Worm (Caenorhabditis elegans): Measurements from ENCODE around the gene Y75B8A.34.
"Not testable (repeated sequence)": the region's sequence is repeated elsewhere in the genome, so short reads cannot be mapped to it uniquely, and the experiment has no call there.

The Y75B8A.34 gene

DNA sequence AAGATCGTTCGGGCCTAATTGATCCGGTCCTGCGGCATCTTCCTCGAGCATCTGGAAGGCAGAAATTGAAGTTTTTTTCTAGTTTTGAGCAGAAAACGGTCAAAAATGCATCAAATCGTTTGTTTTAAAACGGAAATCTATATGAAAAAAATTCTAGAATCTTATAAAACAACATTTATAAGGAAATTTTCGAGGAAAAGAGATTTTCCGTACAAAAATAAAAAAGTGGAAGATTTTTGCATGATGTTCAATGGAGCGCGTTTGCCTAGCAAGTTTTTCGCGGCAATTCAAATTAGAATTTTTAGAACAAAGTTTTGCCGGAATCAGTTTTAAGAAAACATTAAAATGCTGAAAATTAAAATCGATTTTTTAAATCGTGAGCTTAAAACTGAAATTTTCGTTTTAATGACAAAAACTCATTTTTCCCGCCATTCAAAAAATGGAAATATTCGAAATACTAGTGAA is 17.9 kb downstream of the Y75B8A.34 start, which contains the start of gene pph-4.2:
Gene pph-4.2, minus strand, starts transcription at position 51 of the 465 bp plus-strand sequence.
- TF ChIP-seq hmg-1.1 (GFP tag; IDR thresholded peaks at IDR 0.05) (no peak), mdt-29 (GFP tag; IDR thresholded peaks at IDR 0.05) (no peak), dpl-1 (GFP tag; optimal IDR thresholded peaks at IDR 0.05) (peak; percentile 90), sdz-12 (GFP tag; optimal IDR thresholded peaks at IDR 0.05) (no peak), lsy-2 (tag; optimal IDR thresholded peaks at IDR 0.05) (no peak), Y48G9A.11 (GFP tag; IDR thresholded peaks at IDR 0.05) (no peak), gei-8 (GFP tag; optimal IDR thresholded peaks at IDR 0.05) (no peak), php-3 (GFP tag; IDR thresholded peaks at IDR 0.05) (no peak), lin-38 (GFP tag; IDR thresholded peaks at IDR 0.05) (peak; percentile 91), daf-12 (tag; optimal IDR thresholded peaks at IDR 0.05) (no peak), hlh-30 (tag; optimal IDR thresholded peaks at IDR 0.05; ENCODE audit: insufficient read depth) (peak; percentile 54), dve-1 (tag; optimal IDR thresholded peaks at IDR 0.05; ENCODE audit: insufficient read depth) (peak; percentile 16)

DNA sequence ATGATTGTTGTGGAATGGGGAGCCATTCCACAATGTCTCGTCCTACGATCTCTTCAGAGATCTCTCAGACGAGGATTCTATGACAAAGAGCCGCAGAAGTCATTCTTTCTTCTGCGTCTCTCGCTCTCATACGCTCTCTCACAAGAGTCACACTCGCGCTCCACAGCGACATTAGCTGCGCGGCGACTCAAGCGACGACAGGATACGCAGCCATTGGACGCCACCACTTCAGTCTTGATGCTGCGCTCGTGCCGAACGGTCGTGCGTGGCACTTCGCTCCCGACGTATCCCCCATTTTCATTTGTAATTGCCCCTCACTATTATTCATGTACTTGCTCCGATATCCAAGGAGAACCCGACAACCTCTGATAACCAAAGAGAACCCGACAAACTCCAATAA is 23.4 kb downstream of the Y75B8A.34 start:
- peak; percentile 35; the same call in 1 of the 2 replicates for TF ChIP-seq D1046.2 (GFP tag; IDR thresholded peaks at IDR 0.05)
- 0 out of 2 replicates have a peak, but pooled peaks have one; percentile 39 for TF ChIP-seq snpc-1.2 (GFP tag; IDR thresholded peaks at IDR 0.05)
- 0 out of 2 replicates have a peak, but pooled peaks have one; percentile 24 for TF ChIP-seq ZK337.2 (GFP tag; IDR thresholded peaks at IDR 0.05)
- 0 out of 2 replicates have a peak, but pooled peaks have one; percentile 55 for TF ChIP-seq Y48G9A.11 (GFP tag; IDR thresholded peaks at IDR 0.05)
- peak; percentile 90 for TF ChIP-seq lin-38 (GFP tag; IDR thresholded peaks at IDR 0.05)
- peak; percentile 57; the same call in 1 of the 2 replicates for TF ChIP-seq set-16 (GFP tag; IDR thresholded peaks at IDR 0.05)

DNA sequence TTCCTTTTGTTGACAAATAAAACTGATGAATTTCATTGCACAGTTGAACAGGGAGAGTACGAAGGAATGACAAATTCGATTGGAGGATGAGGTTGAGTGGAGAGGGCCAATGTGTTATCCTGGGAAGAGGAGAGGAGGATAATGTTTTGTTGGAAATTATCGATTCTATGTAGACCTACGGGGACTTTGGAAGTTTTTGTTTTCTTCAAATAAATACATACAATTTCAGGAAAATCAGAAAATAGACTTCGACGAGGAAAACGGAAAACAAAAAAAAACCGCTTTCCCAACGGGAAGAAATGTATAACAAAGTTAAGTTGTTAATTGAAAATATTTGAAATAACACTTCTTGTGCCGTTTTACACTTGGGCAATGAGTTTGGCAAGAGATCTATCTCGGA is 24.3 kb downstream of the Y75B8A.34 start, which contains the start of gene Y49E10.4:
Gene Y49E10.4, minus strand, starts transcription at position 101 of the 400 bp plus-strand sequence.
- TF ChIP-seq nhr-28 (tag; optimal IDR thresholded peaks at IDR 0.05); nhr-48 (tag; optimal IDR thresholded peaks at IDR 0.05); set-16 (GFP tag; IDR thresholded peaks at IDR 0.05): not testable (repeated sequence)

DNA sequence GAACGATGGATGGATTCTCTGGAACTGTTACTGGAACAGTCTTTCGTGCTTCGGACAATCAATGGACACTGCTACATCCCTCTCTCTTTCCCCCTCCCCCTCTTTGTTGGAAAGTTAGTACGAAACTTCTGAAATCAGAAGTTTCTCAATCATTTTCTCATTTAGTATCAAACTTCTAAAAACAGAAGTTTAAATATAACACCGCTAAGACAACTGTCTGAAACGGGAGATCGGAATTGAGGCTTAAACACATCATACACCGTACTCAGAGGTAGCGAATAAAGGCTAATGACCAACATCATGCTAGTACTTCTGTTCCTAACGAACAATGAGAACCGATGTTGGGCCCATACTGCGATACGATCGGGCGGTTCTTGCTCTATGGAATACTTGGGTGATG is 27.2 kb downstream of the Y75B8A.34 start, which contains the start of gene Y49E10.30:
Gene Y49E10.30, plus strand, starts transcription at position 301 of the 400 bp plus-strand sequence.
- not testable (repeated sequence) for TF ChIP-seq T20F7.1 (GFP tag; optimal IDR thresholded peaks at IDR 0.05); mdl-1 (tag; optimal IDR thresholded peaks at IDR 0.05); nhr-41 (GFP tag; IDR thresholded peaks at IDR 0.05)

DNA sequence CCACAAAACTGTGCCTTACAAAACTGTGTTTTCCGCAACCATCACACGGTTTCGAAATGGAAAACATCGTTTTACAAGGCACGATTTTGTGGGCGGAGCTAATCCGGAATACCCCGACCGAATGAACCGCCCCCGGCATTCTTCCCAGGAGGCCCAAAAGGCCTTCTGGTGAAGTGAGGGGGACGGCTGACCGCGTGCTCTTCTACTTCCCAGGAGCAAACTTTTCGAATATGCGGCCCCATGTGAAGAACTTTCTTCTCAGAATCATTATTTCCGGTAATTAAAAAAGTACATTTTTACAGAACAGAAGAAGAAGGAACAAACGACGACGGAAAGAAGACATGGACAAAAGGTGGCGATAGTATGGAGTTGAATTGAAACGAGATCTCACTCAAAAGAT is 28.0 kb downstream of the Y75B8A.34 start:
- 0 out of 2 replicates have a peak, but pooled peaks have one; percentile 34 for TF ChIP-seq set-16 (GFP tag; IDR thresholded peaks at IDR 0.05)

DNA sequence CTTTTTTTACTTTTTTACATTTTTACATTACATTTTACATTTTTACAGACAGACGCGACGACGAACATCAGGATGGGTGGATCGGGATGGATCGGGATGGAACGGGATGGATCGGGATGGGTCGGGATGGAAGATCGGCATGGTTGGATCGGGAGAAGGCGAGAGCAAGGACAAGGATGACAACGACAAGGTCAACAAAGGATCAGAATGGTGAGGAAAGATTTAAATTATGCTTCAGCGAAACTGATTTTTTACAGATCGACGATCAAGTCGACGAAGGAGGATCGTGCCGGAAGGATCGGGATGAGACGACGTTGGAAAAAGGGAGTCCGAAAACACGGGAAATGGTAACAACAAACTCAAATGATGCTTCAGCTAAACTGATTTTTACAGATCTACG is 28.7 kb downstream of the Y75B8A.34 start:
- no peak for TF ChIP-seq daf-19 (GFP tag; conservative IDR thresholded peaks at IDR 0.05)
- TF ChIP-seq aha-1 (tag), result peak; percentile 92

DNA sequence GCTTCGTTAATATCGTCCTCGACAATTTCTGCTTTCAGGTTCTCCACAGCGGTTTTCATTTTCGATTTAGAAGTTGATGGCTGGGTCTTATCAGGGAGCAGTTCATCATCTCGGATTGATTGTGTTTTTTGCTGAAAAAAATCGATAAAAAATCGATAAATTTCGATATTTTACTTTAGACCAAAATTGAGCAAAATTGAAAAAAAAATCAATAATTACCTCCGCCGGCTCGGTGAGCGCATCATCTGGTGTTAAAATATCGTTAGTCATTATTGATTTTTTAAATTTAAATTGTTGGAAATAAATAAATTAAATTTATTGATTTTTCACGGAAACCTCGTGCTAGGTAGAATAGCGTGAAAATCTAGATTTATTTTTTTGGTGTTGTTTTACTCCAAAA is 35.7 kb downstream of the Y75B8A.34 start, which contains the start of gene Y49E10.10:
Gene Y49E10.10, plus strand, starts transcription at position 381 of the 400 bp plus-strand sequence.
- TF ChIP-seq hlh-30 (tag; optimal IDR thresholded peaks at IDR 0.05; ENCODE audit: insufficient read depth) (no peak), ceh-28 (tag; optimal IDR thresholded peaks at IDR 0.05) (peak; percentile 93)

DNA sequence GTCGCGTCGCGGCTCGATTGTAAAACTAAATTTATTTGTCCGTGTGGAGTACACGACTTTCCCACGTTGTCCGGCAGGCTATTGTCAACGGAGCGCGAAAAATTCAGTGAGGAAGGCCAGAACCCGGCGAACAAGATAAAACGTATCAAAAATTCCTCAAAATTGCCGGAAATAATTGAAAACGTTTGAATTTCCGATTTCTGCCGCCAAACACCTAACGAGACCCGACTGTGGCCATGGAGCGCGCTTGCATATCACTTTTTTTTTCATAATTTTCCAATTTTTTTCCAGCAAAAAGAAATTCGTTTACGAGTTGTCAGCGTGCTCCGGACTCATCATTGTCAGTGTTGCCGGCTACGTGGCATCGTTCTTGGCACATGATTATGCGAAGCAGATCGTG is 39.1 kb downstream of the Y75B8A.34 start:
- TF ChIP-seq dve-1 (tag; optimal IDR thresholded peaks at IDR 0.05; ENCODE audit: insufficient read depth) (no peak), aha-1 (tag) (peak; percentile 93), nhr-28 (tag; optimal IDR thresholded peaks at IDR 0.05) (no peak), pha-4 (GFP tag; IDR thresholded peaks at IDR 0.05) (no peak), pha-4 (tag; optimal IDR thresholded peaks at IDR 0.05) (no peak), spr-3 (GFP tag; optimal IDR thresholded peaks at IDR 0.05) (no peak), unc-62 (GFP tag; optimal IDR thresholded peaks at IDR 0.05 in 1 of 2) (peak in 1 of 2 experiments; percentile 55), unc-62 (tag; optimal IDR thresholded peaks at IDR 0.05) (no peak)

Measured in whole organism, L4 larva.